Worm (Caenorhabditis elegans): ENCODE data around the gene cdt-2.

- TF ChIP-seq him-1 (tag; optimal IDR thresholded peaks at IDR 0.05) (no peak), dao-5 (tag; optimal IDR thresholded peaks at IDR 0.05) (no peak)
Observed at ce11 chrV:15028896-15029519, 38.1 kb upstream of the cdt-2 start, which contains the start of gene F14H8.8.
